Worm (Caenorhabditis elegans) whole organism, L4 larva: ENCODE results near the gene rnr-1.

Source experiments
- D1046.2 ChIP-seq: fragments of 200-800 bp; sonication (Bioruptor generic); IDR thresholded peaks from 2 replicates; pipeline ENCODE4 v1.3.6; 2022; ENCODE audit warnings: missing genetic modification characterization, missing compliant biosample characterization
- F10B5.3 ChIP-seq: sonication (generic microtip); optimal IDR thresholded peaks from 2 replicates; lab custom pipeline; 2016; ENCODE audit warnings: mild to moderate bottlenecking, missing genetic modification characterization, missing compliant biosample characterization
- F26F4.8 ChIP-seq: fragments of 200-800 bp; sonication (Bioruptor generic); conservative IDR thresholded peaks from 2 replicates; pipeline ENCODE4 v1.3.6; 2022; ENCODE audit warnings: missing genetic modification characterization, missing compliant biosample characterization
- F49E8.2 ChIP-seq: sonication (generic microtip); optimal IDR thresholded peaks from 2 replicates; lab custom pipeline; 2016; ENCODE audit warnings: missing compliant biosample characterization, mild to moderate bottlenecking, missing genetic modification characterization, borderline replicate concordance
- T20F7.1 ChIP-seq: fragments of 200-800 bp; sonication (Bioruptor generic); optimal IDR thresholded peaks from 2 replicates; lab custom pipeline; 2018; ENCODE audit warnings: mild to moderate bottlenecking, missing genetic modification characterization, missing compliant biosample characterization
- Y105C5A.15 ChIP-seq: fragments of 200-800 bp; sonication (Bioruptor generic); IDR thresholded peaks from 2 replicates; pipeline ENCODE4 v1.3.6; 2022; ENCODE audit warnings: missing genetic modification characterization, missing compliant biosample characterization
- ZK546.5 ChIP-seq, 2 experiments: sonication (generic microtip); optimal IDR thresholded peaks; 2 replicates each; lab custom pipeline; 2017; ENCODE audit warnings: missing biosample characterization in 2 of 2, missing genetic modification characterization in 2 of 2
- aha-1 ChIP-seq: fragments of 150-350 bp; peaks from one replicate; lab custom pipeline; 2014; ENCODE audit warnings: missing biosample characterization, missing genetic modification characterization
- ceh-20 ChIP-seq: fragments of 200-800 bp; sonication (Bioruptor generic); IDR thresholded peaks from 2 replicates; pipeline ENCODE4 v1.3.6; 2022; ENCODE audit warnings: missing genetic modification reagents, missing genetic modification characterization, missing compliant biosample characterization
- ceh-28 ChIP-seq: fragments of 150-350 bp; optimal IDR thresholded peaks from 2 replicates; lab custom pipeline; 2014; ENCODE audit warnings: missing biosample characterization, missing genetic modification reagents, missing genetic modification characterization
- ceh-82 ChIP-seq: sonication (generic microtip); optimal IDR thresholded peaks from 2 replicates; lab custom pipeline; 2017; ENCODE audit warnings: missing biosample characterization, missing genetic modification characterization
- ces-1 ChIP-seq: fragments of 150-350 bp; sonication (generic microtip); optimal IDR thresholded peaks from 4 replicates; lab custom pipeline; 2014; ENCODE audit warnings: missing biosample characterization, missing genetic modification reagents, missing genetic modification characterization
- cey-2 ChIP-seq: sonication (generic microtip); optimal IDR thresholded peaks from 3 replicates; lab custom pipeline; 2017; ENCODE audit warnings: missing genetic modification characterization, mild to moderate bottlenecking, missing compliant biosample characterization, antibody characterized with exemption, borderline replicate concordance; ENCODE audit not compliant: insufficient read depth
- daf-16 ChIP-seq, 3 experiments: sonication (generic microtip); optimal IDR thresholded peaks; 2 replicates each; lab custom pipeline; 2016 to 2017; ENCODE audit warnings: missing genetic modification characterization in 3 of 3, missing genetic modification reagents in 3 of 3, mild to moderate bottlenecking in 2 of 3, missing compliant biosample characterization in 2 of 3, missing biosample characterization in 1 of 3, moderate library complexity in 1 of 3
- dmd-6 ChIP-seq: fragments of 200-800 bp; sonication (Bioruptor generic); IDR thresholded peaks from 2 replicates; pipeline ENCODE4 v1.3.6; 2022; ENCODE audit warnings: missing genetic modification reagents, missing genetic modification characterization, missing compliant biosample characterization
- dmd-9 ChIP-seq: fragments of 200-800 bp; sonication (Bioruptor generic); IDR thresholded peaks from 2 replicates; pipeline ENCODE4 v1.3.6; 2022; ENCODE audit warnings: missing genetic modification reagents, missing genetic modification characterization, missing compliant biosample characterization
- dpl-1 ChIP-seq: fragments of 150-350 bp; optimal IDR thresholded peaks from 2 replicates; lab custom pipeline; 2014; ENCODE audit warnings: missing biosample characterization, missing genetic modification reagents, missing genetic modification characterization
- dve-1 ChIP-seq: sonication (generic microtip); optimal IDR thresholded peaks from 2 replicates; lab custom pipeline; 2017; ENCODE audit warnings: antibody characterized with exemption, mild to moderate bottlenecking, missing genetic modification characterization, missing compliant biosample characterization; ENCODE audit not compliant: insufficient read depth
- hlh-11 ChIP-seq: fragments of 200-800 bp; sonication (Bioruptor generic); optimal IDR thresholded peaks from 2 replicates; lab custom pipeline; 2018; ENCODE audit warnings: mild to moderate bottlenecking, missing genetic modification characterization, missing compliant biosample characterization
- hlh-30 ChIP-seq: sonication (generic microtip); optimal IDR thresholded peaks from 2 replicates; lab custom pipeline; 2017; ENCODE audit warnings: antibody characterized with exemption, mild to moderate bottlenecking, missing genetic modification characterization, missing compliant biosample characterization; ENCODE audit not compliant: insufficient read depth
- hmg-1.1 ChIP-seq: fragments of 200-800 bp; sonication (Bioruptor generic); IDR thresholded peaks from 2 replicates; pipeline ENCODE4 v1.3.6; 2022; ENCODE audit warnings: missing genetic modification reagents, missing genetic modification characterization, missing compliant biosample characterization
- lin-13 ChIP-seq: fragments of 150-350 bp; optimal IDR thresholded peaks from 2 replicates; lab custom pipeline; 2014; ENCODE audit warnings: missing biosample characterization, missing genetic modification reagents, missing genetic modification characterization
- lin-29 ChIP-seq: fragments of 200-800 bp; sonication (Bioruptor generic); IDR thresholded peaks from 2 replicates; pipeline ENCODE4 v1.3.6; 2022; ENCODE audit warnings: missing genetic modification reagents, missing genetic modification characterization, missing compliant biosample characterization
- lin-38 ChIP-seq: fragments of 200-800 bp; sonication (Bioruptor generic); IDR thresholded peaks from 2 replicates; pipeline ENCODE4 v1.3.6; 2022; ENCODE audit warnings: missing genetic modification reagents, missing genetic modification characterization, missing compliant biosample characterization
- lsy-2 ChIP-seq, 2 experiments: fragments of 150-350 bp in 1 of 2; sonication (generic microtip) in 1 of 2; optimal IDR thresholded peaks; 2 replicates each; lab custom pipeline; 2014 to 2017; ENCODE audit warnings: missing biosample characterization in 2 of 2, missing genetic modification characterization in 2 of 2
- madf-9 ChIP-seq: fragments of 200-800 bp; sonication (Bioruptor generic); conservative IDR thresholded peaks from 2 replicates; pipeline ENCODE4 v1.3.6; 2022; ENCODE audit warnings: missing genetic modification reagents, missing genetic modification characterization, missing compliant biosample characterization
- mdl-1 ChIP-seq, 2 experiments: fragments of 150-350 bp in 1 of 2; sonication (generic microtip) in 1 of 2; optimal IDR thresholded peaks; 2 replicates each; lab custom pipeline; 2014 to 2017; ENCODE audit warnings: missing biosample characterization in 2 of 2, missing genetic modification characterization in 2 of 2
- mep-1 ChIP-seq: fragments of 150-350 bp; sonication (generic microtip); optimal IDR thresholded peaks from 3 replicates; lab custom pipeline; 2014; ENCODE audit warnings: missing biosample characterization, missing genetic modification characterization
- mxl-3 ChIP-seq: fragments of 200-800 bp; sonication (Bioruptor generic); optimal IDR thresholded peaks from 2 replicates; lab custom pipeline; 2018; ENCODE audit warnings: mild to moderate bottlenecking, missing genetic modification characterization, missing compliant biosample characterization
- nhr-10 ChIP-seq: fragments of 150-350 bp; optimal IDR thresholded peaks from 2 replicates; lab custom pipeline; 2014; ENCODE audit warnings: missing biosample characterization, missing genetic modification characterization
- nhr-237 ChIP-seq: sonication (generic microtip); optimal IDR thresholded peaks from 2 replicates; lab custom pipeline; 2017; ENCODE audit warnings: missing biosample characterization, missing genetic modification characterization
- nhr-28 ChIP-seq: fragments of 150-350 bp; optimal IDR thresholded peaks from 2 replicates; lab custom pipeline; 2014; ENCODE audit warnings: missing biosample characterization, missing genetic modification characterization
- nhr-77 ChIP-seq: fragments of 150-350 bp; optimal IDR thresholded peaks from 2 replicates; lab custom pipeline; 2014; ENCODE audit warnings: missing biosample characterization, missing genetic modification characterization
- php-3 ChIP-seq: fragments of 200-800 bp; sonication (Bioruptor generic); IDR thresholded peaks from 2 replicates; pipeline ENCODE4 v1.3.6; 2022; ENCODE audit warnings: missing genetic modification reagents, missing genetic modification characterization, missing compliant biosample characterization
- pqm-1 ChIP-seq: sonication (generic microtip); optimal IDR thresholded peaks from 2 replicates; lab custom pipeline; 2017; ENCODE audit warnings: missing biosample characterization, missing genetic modification characterization
- saeg-2 ChIP-seq: fragments of 200-800 bp; sonication (Bioruptor generic); IDR thresholded peaks from 2 replicates; pipeline ENCODE4 v1.3.6; 2022; ENCODE audit warnings: missing genetic modification reagents, missing genetic modification characterization, missing compliant biosample characterization
- sdz-12 ChIP-seq: fragments of 200-800 bp; sonication (Bioruptor generic); optimal IDR thresholded peaks from 2 replicates; lab custom pipeline; 2018; ENCODE audit warnings: mild to moderate bottlenecking, missing genetic modification characterization, missing compliant biosample characterization
- set-16 ChIP-seq: fragments of 200-800 bp; sonication (Bioruptor generic); IDR thresholded peaks from 2 replicates; pipeline ENCODE4 v1.3.6; 2022; ENCODE audit warnings: missing genetic modification reagents, missing genetic modification characterization, missing compliant biosample characterization
- spr-3 ChIP-seq: fragments of 200-800 bp; sonication (Bioruptor generic); optimal IDR thresholded peaks from 2 replicates; lab custom pipeline; 2018; ENCODE audit warnings: mild to moderate bottlenecking, missing genetic modification characterization, missing compliant biosample characterization
- tag-97 ChIP-seq: fragments of 200-800 bp; sonication (Bioruptor generic); IDR thresholded peaks from 2 replicates; pipeline ENCODE4 v1.3.6; 2022; ENCODE audit warnings: missing genetic modification characterization, missing compliant biosample characterization
- tra-1 ChIP-seq: fragments of 200-800 bp; sonication (Bioruptor generic); IDR thresholded peaks from 2 replicates; pipeline ENCODE4 v1.3.6; 2022; ENCODE audit warnings: missing genetic modification reagents, missing genetic modification characterization, missing compliant biosample characterization
- unc-130 ChIP-seq: sonication (generic microtip); optimal IDR thresholded peaks from 2 replicates; lab custom pipeline; 2016; ENCODE audit warnings: missing genetic modification reagents, missing genetic modification characterization, missing compliant biosample characterization
- unc-62 ChIP-seq, 3 experiments: fragments of 150-350 bp in 1 of 3; sonication (generic microtip); optimal IDR thresholded peaks in 2 of 3; peaks in 1 of 3; 1 replicate in 1 of 3; 2 replicates in 2 of 3; lab custom pipeline; 2014 to 2017; ENCODE audit warnings: missing biosample characterization in 3 of 3, missing genetic modification characterization in 3 of 3, missing genetic modification reagents in 3 of 3, missing genotype in 1 of 3
- zfp-2 ChIP-seq: sonication (generic microtip); optimal IDR thresholded peaks from 2 replicates; lab custom pipeline; 2016; ENCODE audit warnings: mild to moderate bottlenecking, missing genetic modification characterization, missing compliant biosample characterization
- zip-2 ChIP-seq: fragments of 150-350 bp; optimal IDR thresholded peaks from 2 replicates; lab custom pipeline; 2014; ENCODE audit warnings: missing biosample characterization, missing genetic modification characterization

Gene rnr-1

ce11 chrIII:9269012-9269471, 40.4 kb upstream of the rnr-1 start, which contains the start of gene clip-1:
TSS of gene clip-1 (minus strand) at chrIII:9269062.
- peak; percentile 58 for TF ChIP-seq mxl-3 (GFP tag; lab: Kevin White, UChicago)
- TF ChIP-seq lin-13 (GFP tag; lab: Kevin White, UChicago): no peak
- TF ChIP-seq madf-9 (GFP tag; lab: Robert Waterston, UW): no peak
- no peak for TF ChIP-seq dpl-1 (GFP tag; lab: Kevin White, UChicago)
- peak; percentile 9 for TF ChIP-seq mep-1 (tag; lab: Kevin White, UChicago)
- TF ChIP-seq unc-62 (GFP tag; optimal IDR thresholded peaks at IDR 0.05 in 1 of 2; lab: Kevin White, UChicago): peak in 1 of 2 experiments; percentile 89
- TF ChIP-seq unc-62 (tag; optimal IDR thresholded peaks at IDR 0.05; lab: Kevin White, UChicago): no peak
- 0 out of 2 replicates have a peak, but pooled peaks have one; percentile 47 for TF ChIP-seq ceh-20
- TF ChIP-seq tra-1 (GFP tag; lab: Robert Waterston, UW): peak; percentile 70; the same call in 1 of the 2 replicates
- peak; percentile 27; the same call in 1 of the 2 replicates for TF ChIP-seq hmg-1.1 (GFP tag; lab: Robert Waterston, UW)
- TF ChIP-seq mdl-1 (tag; optimal IDR thresholded peaks at IDR 0.05; lab: Kevin White, UChicago): peak in 1 of 2 experiments; percentile 56
- TF ChIP-seq dmd-9 (GFP tag; lab: Robert Waterston, UW): no peak
- no peak for TF ChIP-seq pqm-1
- TF ChIP-seq dmd-6 (GFP tag; lab: Robert Waterston, UW): peak; percentile 67
- peak; percentile 56 for TF ChIP-seq hlh-11
- peak; percentile 6 for TF ChIP-seq nhr-77 (tag; lab: Kevin White, UChicago)
- peak; percentile 57 for TF ChIP-seq nhr-28 (tag; lab: Kevin White, UChicago)
- peak; percentile 15 for TF ChIP-seq T20F7.1 (GFP tag; lab: Kevin White, UChicago)
- TF ChIP-seq ceh-28 (tag; lab: Kevin White, UChicago): no peak
- peak; percentile 85 for TF ChIP-seq hlh-30 (tag; lab: Kevin White, UChicago)
- peak; percentile 28 for TF ChIP-seq cey-2
- peak; percentile 82 for TF ChIP-seq aha-1 (tag; lab: Kevin White, UChicago)
- no peak for TF ChIP-seq F26F4.8 (GFP tag; lab: Robert Waterston, UW)
- TF ChIP-seq F10B5.3 (tag; lab: Kevin White, UChicago): no peak
- peak; percentile 83 for TF ChIP-seq php-3 (GFP tag; lab: Robert Waterston, UW)
- TF ChIP-seq dve-1: peak; percentile 62
- no peak for TF ChIP-seq zfp-2 (tag; lab: Kevin White, UChicago)
- peak in 1 of 2 experiments; percentile 34 for TF ChIP-seq lsy-2 (tag; optimal IDR thresholded peaks at IDR 0.05; lab: Kevin White, UChicago)

ce11 chrIII:9258510-9258909, 29.9 kb upstream of the rnr-1 start:
- TF ChIP-seq aha-1 (tag; lab: Kevin White, UChicago): peak; percentile 96
- TF ChIP-seq zip-2: no peak
- no peak for TF ChIP-seq nhr-237
- peak; percentile 20 for TF ChIP-seq pqm-1
- peak; percentile 26 for TF ChIP-seq dve-1
- no peak for TF ChIP-seq dpl-1 (GFP tag; lab: Kevin White, UChicago)
- peak; percentile 28; the same call in 1 of the 2 replicates for TF ChIP-seq dmd-6 (GFP tag; lab: Robert Waterston, UW)
- TF ChIP-seq ZK546.5 (tag; optimal IDR thresholded peaks at IDR 0.05; lab: Kevin White, UChicago): no peak
- peak; percentile 40 for TF ChIP-seq nhr-28 (tag; lab: Kevin White, UChicago)
- no peak for TF ChIP-seq mep-1 (tag; lab: Kevin White, UChicago)
- no peak for TF ChIP-seq saeg-2 (GFP tag; lab: Robert Waterston, UW)
- TF ChIP-seq daf-16 (GFP tag; optimal IDR thresholded peaks at IDR 0.05; lab: Kevin White, UChicago): no peak
- TF ChIP-seq daf-16 (tag; optimal IDR thresholded peaks at IDR 0.05; lab: Kevin White, UChicago): peak; percentile 62
- TF ChIP-seq hlh-11: peak; percentile 37
- no peak for TF ChIP-seq unc-130 (GFP tag; lab: Kevin White, UChicago)
- no peak for TF ChIP-seq sdz-12 (GFP tag; lab: Kevin White, UChicago)
- TF ChIP-seq Y105C5A.15: no peak

- TF ChIP-seq php-3 (GFP tag; lab: Robert Waterston, UW) (no peak), tag-97 (GFP tag; lab: Robert Waterston, UW) (no peak), lin-29 (no peak), set-16 (no peak), tra-1 (GFP tag; lab: Robert Waterston, UW) (no peak), D1046.2 (GFP tag; lab: Robert Waterston, UW) (no peak), lin-38 (GFP tag; lab: Robert Waterston, UW) (no peak), ces-1 (GFP tag; lab: Kevin White, UChicago) (no peak), F49E8.2 (no peak), dmd-6 (GFP tag; lab: Robert Waterston, UW) (no peak), ceh-82 (no peak), spr-3 (GFP tag; lab: Kevin White, UChicago) (no peak), lsy-2 (tag; optimal IDR thresholded peaks at IDR 0.05; lab: Kevin White, UChicago) (no peak), F26F4.8 (GFP tag; lab: Robert Waterston, UW) (no peak), nhr-10 (no peak)
Measured at ce11 chrIII:9256961-9257360, 28.4 kb upstream of the rnr-1 start, which contains the start of gene M01A8.1. TSS of gene M01A8.1 (plus strand) at chrIII:9257261.
